Worm (Caenorhabditis elegans) whole organism, early embryonic: ENCODE results near the gene W03G11.2.

Experiments
- B0310.2 ChIP-seq: sonication (generic microtip); optimal IDR thresholded peaks from 2 replicates; lab custom pipeline; 2016; ENCODE audit warnings: mild to moderate bottlenecking, missing genetic modification characterization, missing compliant biosample characterization
- F13C5.2 ChIP-seq: sonication (generic microtip); optimal IDR thresholded peaks from 2 replicates; lab custom pipeline; 2017; ENCODE audit warnings: mild to moderate bottlenecking, missing genetic modification characterization, inconsistent platforms, missing compliant biosample characterization
- aly-1 ChIP-seq: sonication (generic microtip); optimal IDR thresholded peaks from 2 replicates; lab custom pipeline; 2016; ENCODE audit warnings: missing genetic modification characterization, missing compliant biosample characterization
- ama-1 ChIP-seq: fragments of 150-350 bp; optimal IDR thresholded peaks from 2 replicates; lab custom pipeline; 2014
- ceh-13 ChIP-seq: fragments of 200-800 bp; sonication (Bioruptor generic); optimal IDR thresholded peaks from 2 replicates; lab custom pipeline; 2018; ENCODE audit warnings: mild to moderate bottlenecking, missing genetic modification characterization, missing compliant biosample characterization
- ceh-36 ChIP-seq: sonication (generic microtip); optimal IDR thresholded peaks from 2 replicates; lab custom pipeline; 2016; ENCODE audit warnings: missing genetic modification characterization, inconsistent platforms, missing compliant biosample characterization
- ets-7 ChIP-seq: sonication (generic microtip); optimal IDR thresholded peaks from 2 replicates; lab custom pipeline; 2016; ENCODE audit warnings: missing genotype, missing genetic modification characterization, missing compliant biosample characterization
- flt-1 ChIP-seq: fragments of 200-800 bp; sonication (Bioruptor generic); IDR thresholded peaks from 2 replicates; pipeline ENCODE4 v1.3.6; 2022; ENCODE audit warnings: missing genetic modification characterization, missing compliant biosample characterization
- hmbx-1 ChIP-seq: sonication (generic microtip); optimal IDR thresholded peaks from 2 replicates; lab custom pipeline; 2016; ENCODE audit warnings: mild to moderate bottlenecking, missing genetic modification characterization, missing compliant biosample characterization
- hmg-4 ChIP-seq: fragments of 200-800 bp; sonication (Bioruptor generic); optimal IDR thresholded peaks from 2 replicates; lab custom pipeline; 2018; ENCODE audit warnings: mild to moderate bottlenecking, missing genetic modification characterization, missing compliant biosample characterization
- hnd-1 ChIP-seq: sonication (generic microtip); optimal IDR thresholded peaks from 2 replicates; lab custom pipeline; 2016; ENCODE audit warnings: missing genetic modification characterization, missing compliant biosample characterization
- pes-1 ChIP-seq: fragments of 200-800 bp; sonication (Bioruptor generic); IDR thresholded peaks from 2 replicates; pipeline ENCODE4 v1.3.6; 2022; ENCODE audit warnings: missing genetic modification reagents, missing genetic modification characterization, missing compliant biosample characterization
- scrt-1 ChIP-seq: fragments of 200-800 bp; sonication (Bioruptor generic); IDR thresholded peaks from 2 replicates; pipeline ENCODE4 v1.3.6; 2022; ENCODE audit warnings: missing genetic modification characterization, missing compliant biosample characterization
- sea-1 ChIP-seq: fragments of 200-800 bp; sonication (Bioruptor generic); conservative IDR thresholded peaks from 2 replicates; pipeline ENCODE4 v1.3.6; 2022; ENCODE audit warnings: missing genetic modification characterization, missing compliant biosample characterization
- tbx-11 ChIP-seq: fragments of 200-800 bp; sonication (Bioruptor generic); IDR thresholded peaks from 2 replicates; pipeline ENCODE4 v1.3.6; 2022; ENCODE audit warnings: missing genetic modification characterization, missing compliant biosample characterization
- tbx-37 ChIP-seq: fragments of 200-800 bp; sonication (Bioruptor generic); conservative IDR thresholded peaks from 2 replicates; pipeline ENCODE4 v1.3.6; 2022; ENCODE audit warnings: missing genetic modification reagents, missing genetic modification characterization, missing compliant biosample characterization
- tra-4 ChIP-seq: sonication (generic microtip); optimal IDR thresholded peaks from 2 replicates; lab custom pipeline; 2017; ENCODE audit warnings: missing genetic modification characterization, missing compliant biosample characterization

Gene W03G11.2

DNA sequence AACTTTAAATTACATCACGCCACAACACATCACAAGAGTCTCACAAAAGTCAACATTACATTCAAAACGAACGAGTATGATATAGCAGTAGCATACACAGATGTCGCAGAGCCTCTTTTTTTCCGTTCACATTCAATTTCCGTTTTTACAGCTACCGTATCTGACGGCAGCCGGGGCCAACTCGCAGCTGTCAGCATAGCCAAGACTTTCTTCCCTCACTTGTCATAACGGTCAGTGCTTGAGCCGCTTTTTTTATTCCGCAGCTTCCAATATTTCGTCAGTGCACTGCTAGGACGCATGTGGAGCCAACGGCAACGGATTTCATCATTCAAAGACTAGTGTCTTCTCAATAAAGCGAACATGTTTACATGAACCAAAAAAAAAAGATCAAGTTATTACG is 14.4 kb downstream of the W03G11.2 start:
- no peak for TF ChIP-seq tra-4 (tag; lab: Kevin White, UChicago)

DNA sequence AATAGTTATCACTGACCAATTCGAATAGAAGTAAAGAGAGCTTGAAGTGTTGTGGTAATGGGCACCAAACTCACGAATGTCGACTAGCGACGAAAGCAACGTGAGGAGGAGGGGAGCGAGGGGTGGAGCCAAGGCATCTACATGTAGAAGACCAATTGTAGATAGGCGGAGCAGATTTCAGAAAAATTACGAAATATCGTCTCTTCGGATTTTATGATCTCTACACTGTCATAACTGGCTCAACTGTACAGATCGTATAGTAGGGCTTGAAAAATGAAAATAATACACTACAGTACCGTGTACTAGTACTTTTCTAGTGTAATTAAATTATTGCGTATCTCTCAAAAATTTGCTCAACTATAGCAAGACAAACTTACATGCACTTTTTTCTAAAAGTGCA is 15.4 kb downstream of the W03G11.2 start, which contains the start of gene W03G11.4:
W03G11.4 (minus strand) TSS at position 101 of the 400 bp plus-strand sequence.
- TF ChIP-seq ama-1 (lab: Kevin White, UChicago) = no peak
- TF ChIP-seq sea-1 (GFP tag; lab: Robert Waterston, UW) = no peak
- no peak for TF ChIP-seq tbx-37 (GFP tag; lab: Robert Waterston, UW)
- no peak for TF ChIP-seq hmbx-1
- no peak for TF ChIP-seq flt-1 (GFP tag; lab: Robert Waterston, UW)
- no peak for TF ChIP-seq F13C5.2
- TF ChIP-seq ceh-36 = no peak
- no peak for TF ChIP-seq scrt-1 (GFP tag; lab: Robert Waterston, UW)
- TF ChIP-seq tbx-11 = no peak

ce11 chrX:12092621-12093020 is 15.8 kb downstream of the W03G11.2 start:
- TF ChIP-seq B0310.2 (tag; lab: Kevin White, UChicago) (no peak), scrt-1 (GFP tag; lab: Robert Waterston, UW) (no peak), tbx-37 (GFP tag; lab: Robert Waterston, UW) (no peak)

- TF ChIP-seq hnd-1 (tag; lab: Kevin White, UChicago) (no peak), F13C5.2 (no peak), flt-1 (GFP tag; lab: Robert Waterston, UW) (no peak), hmg-4 (peak; percentile 27), aly-1 (tag; lab: Kevin White, UChicago) (peak; percentile 1), B0310.2 (tag; lab: Kevin White, UChicago) (no peak), ceh-36 (peak; percentile 26)
These were observed 22.1 kb downstream of the W03G11.2 start for ce11 chrX:12086297-12086696.

ce11 chrX:12082813-12083212 is 25.6 kb downstream of the W03G11.2 start:
- no peak for TF ChIP-seq ets-7 (tag; lab: Kevin White, UChicago)
- no peak for TF ChIP-seq hmbx-1
- TF ChIP-seq pes-1 (GFP tag; lab: Robert Waterston, UW) = no peak
- TF ChIP-seq tra-4 (tag; lab: Kevin White, UChicago) = no peak
- no peak for TF ChIP-seq ceh-36
- TF ChIP-seq scrt-1 (GFP tag; lab: Robert Waterston, UW) = no peak
- no peak for TF ChIP-seq aly-1 (tag; lab: Kevin White, UChicago)
- TF ChIP-seq tbx-37 (GFP tag; lab: Robert Waterston, UW) = no peak
- TF ChIP-seq F13C5.2 = no peak
- TF ChIP-seq B0310.2 (tag; lab: Kevin White, UChicago) = no peak
- TF ChIP-seq tbx-11 = no peak
- TF ChIP-seq ama-1 (lab: Kevin White, UChicago) = no peak
- no peak for TF ChIP-seq hmg-4
- no peak for TF ChIP-seq sea-1 (GFP tag; lab: Robert Waterston, UW)
- TF ChIP-seq hnd-1 (tag; lab: Kevin White, UChicago) = no peak
- no peak for TF ChIP-seq flt-1 (GFP tag; lab: Robert Waterston, UW)
- TF ChIP-seq ceh-13 = no peak

DNA sequence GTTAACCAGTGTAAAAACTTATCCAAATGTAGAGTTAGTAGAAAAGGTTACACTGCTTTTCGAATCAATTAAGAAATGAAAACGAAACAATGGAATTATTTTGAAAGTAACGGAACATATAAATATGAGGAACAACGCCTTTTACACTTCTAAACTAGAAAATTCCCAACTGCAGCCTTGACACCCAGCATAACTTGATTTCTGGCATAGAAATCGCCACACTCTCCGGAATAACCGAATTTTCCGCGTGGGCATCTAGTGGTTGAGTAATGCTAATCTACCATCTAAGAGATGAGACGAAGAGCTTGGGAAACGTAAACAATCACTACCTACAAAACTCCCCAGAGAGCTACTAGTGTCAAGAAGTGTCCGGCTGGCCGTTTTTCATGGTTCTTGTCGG is 27.2 kb downstream of the W03G11.2 start:
- TF ChIP-seq ceh-36 (no peak), ets-7 (tag; lab: Kevin White, UChicago) (no peak), hnd-1 (tag; lab: Kevin White, UChicago) (no peak), tbx-37 (GFP tag; lab: Robert Waterston, UW) (no peak), hmg-4 (no peak), hmbx-1 (no peak), scrt-1 (GFP tag; lab: Robert Waterston, UW) (no peak), F13C5.2 (no peak), ceh-13 (no peak)

DNA sequence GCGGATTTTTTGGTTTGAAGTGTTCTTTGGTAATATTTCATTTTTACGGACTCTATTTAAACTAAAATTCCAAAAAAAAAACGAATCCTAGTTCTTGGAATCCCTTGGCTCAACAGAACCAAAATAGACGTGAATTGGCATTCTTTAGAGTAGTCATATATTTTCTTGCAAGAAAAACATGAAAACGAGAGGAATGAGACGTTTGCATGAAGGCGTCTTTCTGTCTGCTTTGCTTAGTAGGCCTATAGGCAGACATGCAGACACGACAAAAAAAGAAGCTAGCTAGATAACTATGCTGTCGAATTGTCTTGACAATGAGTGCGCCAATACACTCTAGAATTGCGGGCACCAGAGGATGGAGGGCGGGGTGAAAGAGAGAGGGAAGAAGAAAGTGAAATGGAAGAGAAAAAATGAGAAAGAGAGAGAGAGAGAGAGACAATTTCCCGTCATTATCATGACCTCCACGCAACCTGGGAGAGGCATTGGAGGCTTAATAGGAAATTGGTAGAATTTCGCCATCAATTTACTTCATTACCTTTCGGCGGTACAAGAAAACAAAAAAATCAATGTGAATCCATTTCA is 27.7 kb downstream of the W03G11.2 start:
- TF ChIP-seq sea-1 (GFP tag; lab: Robert Waterston, UW) = no peak
- no peak for TF ChIP-seq F13C5.2
- TF ChIP-seq B0310.2 (tag; lab: Kevin White, UChicago) = no peak
- TF ChIP-seq tbx-11 = no peak
- TF ChIP-seq aly-1 (tag; lab: Kevin White, UChicago) = no peak
- TF ChIP-seq scrt-1 (GFP tag; lab: Robert Waterston, UW) = no peak
- TF ChIP-seq hmg-4 = no peak
- TF ChIP-seq tbx-37 (GFP tag; lab: Robert Waterston, UW) = no peak
- TF ChIP-seq pes-1 (GFP tag; lab: Robert Waterston, UW) = no peak

DNA sequence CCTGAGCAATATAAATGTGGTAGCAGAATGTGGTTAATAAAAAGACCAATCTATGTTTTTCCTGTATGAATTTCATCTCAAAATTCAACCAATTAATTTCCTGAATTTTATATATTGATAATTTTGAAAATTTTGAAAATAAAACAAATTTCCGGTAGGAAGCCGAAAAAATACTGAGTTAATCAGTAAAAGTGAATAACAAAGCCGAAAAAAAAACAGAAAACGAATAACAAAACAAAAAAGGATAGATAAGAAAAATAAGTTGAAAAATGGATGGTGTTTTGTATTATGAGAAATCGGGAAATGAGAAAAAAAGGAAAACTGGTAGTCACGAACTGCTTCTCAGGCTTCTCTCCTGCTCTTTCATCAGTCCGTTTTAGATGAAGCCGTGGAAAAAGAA is 34.7 kb downstream of the W03G11.2 start, which contains the start of gene tmem-145:
tmem-145 (minus strand) TSS at position 101 of the 400 bp plus-strand sequence.
- no peak for TF ChIP-seq F13C5.2
- TF ChIP-seq flt-1 (GFP tag; lab: Robert Waterston, UW) = no peak
- no peak for TF ChIP-seq ceh-36
- no peak for TF ChIP-seq hmg-4

- TF ChIP-seq F13C5.2 (no peak), ama-1 (lab: Kevin White, UChicago) (no peak), flt-1 (GFP tag; lab: Robert Waterston, UW) (no peak), tbx-37 (GFP tag; lab: Robert Waterston, UW) (no peak), pes-1 (GFP tag; lab: Robert Waterston, UW) (no peak), ets-7 (tag; lab: Kevin White, UChicago) (no peak), aly-1 (tag; lab: Kevin White, UChicago) (no peak), tbx-11 (no peak), hmg-4 (no peak), tra-4 (tag; lab: Kevin White, UChicago) (no peak), ceh-36 (no peak), hnd-1 (tag; lab: Kevin White, UChicago) (no peak), hmbx-1 (no peak), scrt-1 (GFP tag; lab: Robert Waterston, UW) (no peak), B0310.2 (tag; lab: Kevin White, UChicago) (no peak), sea-1 (GFP tag; lab: Robert Waterston, UW) (no peak), ceh-13 (no peak)
These were observed 40.2 kb downstream of the W03G11.2 start, which contains the start of gene lgc-24 for ce11 chrX:12068250-12068649. Gene lgc-24, plus strand, starts transcription at chrX:12068550.
